Fruit fly (Drosophila melanogaster): ENCODE data around the gene CG32022.

The CG32022 gene

DNA sequence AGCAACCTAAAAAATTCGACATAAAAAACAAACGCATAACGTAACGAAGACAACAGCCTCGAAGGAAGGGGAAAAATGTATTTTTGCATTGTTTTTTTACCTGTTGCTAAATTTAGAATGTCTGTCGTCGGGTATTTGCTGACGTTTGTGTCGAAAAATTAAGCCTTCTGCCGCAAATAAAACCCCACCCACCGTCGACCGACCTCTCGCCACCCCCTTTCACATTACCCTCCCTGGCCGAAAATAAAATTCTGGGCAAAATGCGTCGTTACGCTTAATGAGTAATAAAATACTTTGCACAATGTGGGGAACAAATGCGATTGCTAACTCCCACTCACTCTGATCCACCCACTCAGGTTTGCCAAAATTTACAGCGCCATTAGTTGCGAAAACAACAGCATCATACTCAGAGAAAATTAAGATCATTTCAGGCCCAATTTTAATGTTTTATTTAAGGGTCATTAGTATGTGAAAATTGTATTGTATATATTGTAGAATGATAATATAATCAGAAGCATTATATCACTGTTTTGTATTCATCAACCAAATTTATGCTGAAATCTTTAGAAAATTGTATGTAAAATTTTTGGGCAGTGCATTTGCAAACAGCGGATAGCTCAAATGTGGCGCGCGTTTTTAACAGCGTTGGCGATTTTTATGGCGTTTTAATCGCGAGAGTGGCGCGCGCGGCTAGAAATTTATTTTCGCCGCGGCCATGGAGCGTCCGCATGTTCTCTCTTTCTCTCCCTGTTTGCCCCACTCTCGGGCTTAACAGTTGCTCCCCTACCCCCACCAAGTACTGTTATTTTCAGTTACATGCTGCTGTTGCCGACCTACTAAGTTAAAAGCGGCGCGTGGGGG, 48.6 kb downstream of the CG32022 start:
- no peak for TF ChIP-seq pan (optimal IDR thresholded peaks at IDR 0.05)
- TF ChIP-seq Dll (optimal IDR thresholded peaks at IDR 0.05) = peak; percentile 43
- TF ChIP-seq EcR (GFP tag; optimal IDR thresholded peaks at IDR 0.05) = no peak

DNA sequence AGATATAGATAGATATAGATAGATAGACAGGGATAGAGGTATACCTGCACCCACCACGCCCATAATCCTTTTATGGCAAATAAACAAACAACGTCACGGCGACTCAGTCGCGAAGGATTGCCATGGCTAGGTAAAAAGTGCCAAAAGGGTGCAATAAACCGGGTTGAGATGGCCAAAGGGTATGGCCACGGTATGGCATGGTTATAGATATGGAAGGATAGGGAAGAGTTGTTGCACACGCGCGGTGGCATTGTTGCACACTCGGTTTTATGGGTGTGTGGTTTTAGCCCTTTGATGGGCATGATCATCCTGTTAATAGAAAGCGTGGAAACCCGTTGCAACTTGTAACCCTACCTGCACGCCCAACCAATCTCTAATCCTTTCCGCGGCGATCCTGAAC, 50.1 kb downstream of the CG32022 start:
- TF ChIP-seq Dll (optimal IDR thresholded peaks at IDR 0.05) (no peak), usp (GFP tag; optimal IDR thresholded peaks at IDR 0.05) (no peak), EcR (GFP tag; optimal IDR thresholded peaks at IDR 0.05) (no peak), psq (optimal IDR thresholded peaks at IDR 0.05) (no peak), pan (optimal IDR thresholded peaks at IDR 0.05) (no peak), CG8478 (optimal IDR thresholded peaks at IDR 0.05) (no peak)

All from whole organism.